Worm (Caenorhabditis elegans): ENCODE measurements around the gene perm-1.

- no peak for TF ChIP-seq him-1 (tag; optimal IDR thresholded peaks at IDR 0.05)
- TF ChIP-seq W03F9.2 (tag; optimal IDR thresholded peaks at IDR 0.05), result no peak
- no peak for TF ChIP-seq dao-5 (tag; optimal IDR thresholded peaks at IDR 0.05)
Observed at ce11 chrII:7900762-7901161, 20.1 kb downstream of the perm-1 start.
